Worm (Caenorhabditis elegans): ENCODE results near the gene F47B10.9.

Gene F47B10.9

DNA sequence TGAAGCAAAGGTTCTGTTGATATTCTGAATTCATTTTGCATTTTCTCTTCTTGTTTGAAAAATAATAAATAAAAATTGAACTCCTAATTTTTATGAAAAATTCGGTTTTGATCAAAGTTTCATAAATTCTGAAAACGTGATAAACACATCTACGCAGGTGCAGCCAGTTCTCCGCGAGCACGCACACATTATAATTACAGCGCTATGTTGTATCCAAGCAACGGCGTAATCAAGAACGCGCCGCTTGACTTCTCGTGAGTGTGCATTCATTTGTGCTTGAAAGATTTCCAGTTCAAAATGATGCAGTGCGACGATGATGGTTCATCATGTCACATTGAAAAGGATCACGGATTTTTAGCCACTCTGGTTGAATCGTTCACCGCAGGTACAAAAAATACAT, 22.0 kb downstream of the F47B10.9 start, which contains the start of gene F47B10.3:
Gene F47B10.3, plus strand, starts transcription at position 301 of the 400 bp plus-strand sequence.
- TF ChIP-seq daf-12 (tag; optimal IDR thresholded peaks at IDR 0.05) (no peak), nhr-76 (tag; optimal IDR thresholded peaks at IDR 0.05) (no peak), nhr-237 (tag; optimal IDR thresholded peaks at IDR 0.05) (no peak), nhr-25 (tag; optimal IDR thresholded peaks at IDR 0.05) (no peak), snpc-4 (tag; optimal IDR thresholded peaks at IDR 0.05) (no peak), egl-5 (tag; optimal IDR thresholded peaks at IDR 0.05) (no peak), skn-1 (tag; optimal IDR thresholded peaks at IDR 0.05) (no peak), nhr-23 (tag; optimal IDR thresholded peaks at IDR 0.05) (no peak), lin-39 (tag; optimal IDR thresholded peaks at IDR 0.05) (no peak), hmg-11 (tag; optimal IDR thresholded peaks at IDR 0.05) (no peak), egl-27 (tag; optimal IDR thresholded peaks at IDR 0.05) (no peak), fkh-10 (GFP tag; optimal IDR thresholded peaks at IDR 0.05) (no peak)

- TF ChIP-seq tbx-2 (tag; optimal IDR thresholded peaks at IDR 0.05) (no peak), hmg-11 (tag; optimal IDR thresholded peaks at IDR 0.05) (no peak), daf-12 (tag; optimal IDR thresholded peaks at IDR 0.05) (no peak), nhr-67 (tag; optimal IDR thresholded peaks at IDR 0.05) (no peak), lsy-12 (tag; optimal IDR thresholded peaks at IDR 0.05) (no peak), ztf-4 (tag; optimal IDR thresholded peaks at IDR 0.05) (no peak), nhr-77 (tag; optimal IDR thresholded peaks at IDR 0.05) (no peak), fkh-10 (GFP tag; optimal IDR thresholded peaks at IDR 0.05) (no peak), ztf-11 (tag; optimal IDR thresholded peaks at IDR 0.05) (no peak), nfya-1 (tag; optimal IDR thresholded peaks at IDR 0.05; ENCODE audit: insufficient read depth) (no peak), ceh-16 (tag; optimal IDR thresholded peaks at IDR 0.05) (no peak), unc-39 (tag; optimal IDR thresholded peaks at IDR 0.05) (no peak), pha-4 (tag; optimal IDR thresholded peaks at IDR 0.05) (no peak), lin-15B (tag; optimal IDR thresholded peaks at IDR 0.05) (no peak), ama-1 (optimal IDR thresholded peaks at IDR 0.05) (no peak), mdl-1 (tag; optimal IDR thresholded peaks at IDR 0.05) (no peak), ZK546.5 (tag; optimal IDR thresholded peaks at IDR 0.05) (no peak)
Observed at ce11 chrX:10890965-10891364, 22.9 kb downstream of the F47B10.9 start, which contains the start of gene F47B10.4. Gene F47B10.4, plus strand, starts transcription at chrX:10891265.

DNA sequence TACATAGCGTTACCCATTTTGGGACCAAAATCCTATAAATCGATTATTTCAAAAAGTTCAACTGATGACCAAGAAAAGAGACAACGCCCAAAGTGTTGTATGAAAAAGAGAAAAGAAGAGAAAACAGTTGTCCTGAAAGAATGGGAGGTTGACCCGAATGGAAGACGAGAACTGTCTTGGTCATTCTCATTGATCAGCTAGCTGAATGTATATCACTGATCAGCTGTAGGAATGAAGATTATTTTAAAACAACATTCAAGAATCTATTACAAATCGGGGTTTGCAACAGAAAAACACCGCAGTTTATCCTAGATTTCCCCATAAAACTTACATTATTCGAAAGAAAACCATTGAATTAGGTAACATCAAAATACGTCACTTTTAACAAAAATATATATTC, 23.4 kb downstream of the F47B10.9 start, which contains the start of gene F47B10.5:
Gene F47B10.5, minus strand, starts transcription at position 101 of the 400 bp plus-strand sequence.
- TF ChIP-seq nhr-25 (tag; optimal IDR thresholded peaks at IDR 0.05): no peak
- TF ChIP-seq fos-1 (tag; optimal IDR thresholded peaks at IDR 0.05): no peak
- no peak for TF ChIP-seq elt-3 (tag; optimal IDR thresholded peaks at IDR 0.05)
- TF ChIP-seq R02D3.7 (tag; optimal IDR thresholded peaks at IDR 0.05): no peak

- TF ChIP-seq pqm-1 (tag; optimal IDR thresholded peaks at IDR 0.05) (no peak), tbx-2 (tag; optimal IDR thresholded peaks at IDR 0.05) (no peak), ztf-11 (tag; optimal IDR thresholded peaks at IDR 0.05) (no peak), fkh-2 (tag; optimal IDR thresholded peaks at IDR 0.05) (no peak), ZK546.5 (tag; optimal IDR thresholded peaks at IDR 0.05) (no peak), mml-1 (tag; optimal IDR thresholded peaks at IDR 0.05) (no peak), nfya-1 (tag; optimal IDR thresholded peaks at IDR 0.05; ENCODE audit: insufficient read depth) (no peak)
Observed at ce11 chrX:10888201-10888600, 25.7 kb downstream of the F47B10.9 start, which contains the start of gene F47B10.6. Gene F47B10.6, plus strand, starts transcription at chrX:10888501.

DNA sequence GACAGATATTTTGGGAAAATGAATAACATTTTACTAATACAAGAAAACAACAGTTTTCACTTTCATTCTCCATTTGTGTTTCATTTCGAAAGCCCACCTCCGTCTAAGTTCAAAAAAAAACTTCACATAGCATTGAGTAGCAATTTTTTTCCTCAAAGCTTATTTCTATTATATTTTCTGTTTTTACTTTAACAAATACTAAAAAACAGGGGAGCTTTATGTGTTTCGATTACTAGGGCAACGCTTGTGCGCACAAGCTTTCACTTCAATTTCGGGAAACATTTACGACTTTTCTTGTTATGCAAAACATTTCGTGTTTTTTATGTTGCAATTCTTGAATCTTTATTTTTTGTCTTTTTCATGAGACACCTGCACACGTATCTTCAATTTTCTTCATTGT, 28.0 kb downstream of the F47B10.9 start, which contains the start of gene T21E8.5:
Gene T21E8.5, plus strand, starts transcription at position 301 of the 400 bp plus-strand sequence.
- TF ChIP-seq elt-2 (tag; optimal IDR thresholded peaks at IDR 0.05) (no peak), egl-5 (tag; optimal IDR thresholded peaks at IDR 0.05) (no peak), elt-1 (tag; optimal IDR thresholded peaks at IDR 0.05) (no peak), ceh-28 (tag; optimal IDR thresholded peaks at IDR 0.05) (no peak), ceh-82 (tag; optimal IDR thresholded peaks at IDR 0.05) (no peak), lin-39 (tag; optimal IDR thresholded peaks at IDR 0.05) (no peak)
